Worm (Caenorhabditis elegans) whole organism, early embryonic: ENCODE data around the gene sru-6.

ENCODE experiments used
- B0310.2 ChIP-seq: sonication (generic microtip); optimal IDR thresholded peaks from 2 replicates; lab custom pipeline; 2016; ENCODE audit warnings: mild to moderate bottlenecking, missing genetic modification characterization, missing compliant biosample characterization
- F13C5.2 ChIP-seq: sonication (generic microtip); optimal IDR thresholded peaks from 2 replicates; lab custom pipeline; 2017; ENCODE audit warnings: mild to moderate bottlenecking, missing genetic modification characterization, inconsistent platforms, missing compliant biosample characterization
- aly-1 ChIP-seq: sonication (generic microtip); optimal IDR thresholded peaks from 2 replicates; lab custom pipeline; 2016; ENCODE audit warnings: missing genetic modification characterization, missing compliant biosample characterization
- ama-1 ChIP-seq: fragments of 150-350 bp; optimal IDR thresholded peaks from 2 replicates; lab custom pipeline; 2014
- ceh-13 ChIP-seq: fragments of 200-800 bp; sonication (Bioruptor generic); optimal IDR thresholded peaks from 2 replicates; lab custom pipeline; 2018; ENCODE audit warnings: mild to moderate bottlenecking, missing genetic modification characterization, missing compliant biosample characterization
- ceh-36 ChIP-seq: sonication (generic microtip); optimal IDR thresholded peaks from 2 replicates; lab custom pipeline; 2016; ENCODE audit warnings: missing genetic modification characterization, inconsistent platforms, missing compliant biosample characterization
- ets-7 ChIP-seq: sonication (generic microtip); optimal IDR thresholded peaks from 2 replicates; lab custom pipeline; 2016; ENCODE audit warnings: missing genotype, missing genetic modification characterization, missing compliant biosample characterization
- flt-1 ChIP-seq: fragments of 200-800 bp; sonication (Bioruptor generic); IDR thresholded peaks from 2 replicates; pipeline ENCODE4 v1.3.6; 2022; ENCODE audit warnings: missing genetic modification characterization, missing compliant biosample characterization
- hmbx-1 ChIP-seq: sonication (generic microtip); optimal IDR thresholded peaks from 2 replicates; lab custom pipeline; 2016; ENCODE audit warnings: mild to moderate bottlenecking, missing genetic modification characterization, missing compliant biosample characterization
- hmg-4 ChIP-seq: fragments of 200-800 bp; sonication (Bioruptor generic); optimal IDR thresholded peaks from 2 replicates; lab custom pipeline; 2018; ENCODE audit warnings: mild to moderate bottlenecking, missing genetic modification characterization, missing compliant biosample characterization
- hnd-1 ChIP-seq: sonication (generic microtip); optimal IDR thresholded peaks from 2 replicates; lab custom pipeline; 2016; ENCODE audit warnings: missing genetic modification characterization, missing compliant biosample characterization
- pes-1 ChIP-seq: fragments of 200-800 bp; sonication (Bioruptor generic); IDR thresholded peaks from 2 replicates; pipeline ENCODE4 v1.3.6; 2022; ENCODE audit warnings: missing genetic modification reagents, missing genetic modification characterization, missing compliant biosample characterization
- scrt-1 ChIP-seq: fragments of 200-800 bp; sonication (Bioruptor generic); IDR thresholded peaks from 2 replicates; pipeline ENCODE4 v1.3.6; 2022; ENCODE audit warnings: missing genetic modification characterization, missing compliant biosample characterization
- sea-1 ChIP-seq: fragments of 200-800 bp; sonication (Bioruptor generic); conservative IDR thresholded peaks from 2 replicates; pipeline ENCODE4 v1.3.6; 2022; ENCODE audit warnings: missing genetic modification characterization, missing compliant biosample characterization
- tbx-11 ChIP-seq: fragments of 200-800 bp; sonication (Bioruptor generic); IDR thresholded peaks from 2 replicates; pipeline ENCODE4 v1.3.6; 2022; ENCODE audit warnings: missing genetic modification characterization, missing compliant biosample characterization
- tbx-37 ChIP-seq: fragments of 200-800 bp; sonication (Bioruptor generic); conservative IDR thresholded peaks from 2 replicates; pipeline ENCODE4 v1.3.6; 2022; ENCODE audit warnings: missing genetic modification reagents, missing genetic modification characterization, missing compliant biosample characterization
- tra-4 ChIP-seq: sonication (generic microtip); optimal IDR thresholded peaks from 2 replicates; lab custom pipeline; 2017; ENCODE audit warnings: missing genetic modification characterization, missing compliant biosample characterization

sru-6 gene

ce11 chrIV:9488315-9488714, 2.1 kb upstream of the sru-6 start, which contains the start of gene sru-1:
Gene sru-1 (plus strand): TSS chrIV:9488615.
- TF ChIP-seq hmg-4 (GFP tag; lab: Kevin White, UChicago) (no peak), aly-1 (tag; lab: Kevin White, UChicago) (no peak), B0310.2 (no peak)

ce11 chrIV:9496306-9496705, 5.9 kb downstream of the sru-6 start, which contains the start of gene sru-3:
Gene sru-3 (plus strand): TSS chrIV:9496606.
- no peak for TF ChIP-seq sea-1 (GFP tag; lab: Robert Waterston, UW)
- no peak for TF ChIP-seq pes-1 (GFP tag; lab: Robert Waterston, UW)
- no peak for TF ChIP-seq hnd-1 (tag; lab: Kevin White, UChicago)
- no peak for TF ChIP-seq F13C5.2
- TF ChIP-seq ceh-13 (GFP tag; lab: Kevin White, UChicago) = no peak
- TF ChIP-seq ceh-36 (tag; lab: Kevin White, UChicago) = no peak
- TF ChIP-seq B0310.2 = no peak
- no peak for TF ChIP-seq tbx-11 (GFP tag; lab: Robert Waterston, UW)
- no peak for TF ChIP-seq ets-7 (tag; lab: Kevin White, UChicago)
- no peak for TF ChIP-seq flt-1 (GFP tag; lab: Robert Waterston, UW)
- no peak for TF ChIP-seq aly-1 (tag; lab: Kevin White, UChicago)
- TF ChIP-seq hmbx-1 (tag; lab: Kevin White, UChicago) = no peak
- no peak for TF ChIP-seq tbx-37 (GFP tag; lab: Robert Waterston, UW)

- TF ChIP-seq hmg-4 (GFP tag; lab: Kevin White, UChicago) = no peak
- no peak for TF ChIP-seq tra-4 (tag; lab: Kevin White, UChicago)
- TF ChIP-seq pes-1 (GFP tag; lab: Robert Waterston, UW) = no peak
- TF ChIP-seq scrt-1 (GFP tag; lab: Robert Waterston, UW) = no peak
- no peak for TF ChIP-seq sea-1 (GFP tag; lab: Robert Waterston, UW)
- no peak for TF ChIP-seq ets-7 (tag; lab: Kevin White, UChicago)
- no peak for TF ChIP-seq tbx-11 (GFP tag; lab: Robert Waterston, UW)
- TF ChIP-seq ama-1 = no peak
- TF ChIP-seq aly-1 (tag; lab: Kevin White, UChicago) = no peak
- TF ChIP-seq F13C5.2 = no peak
- no peak for TF ChIP-seq ceh-36 (tag; lab: Kevin White, UChicago)
Observed at ce11 chrIV:9498088-9498487, 7.7 kb downstream of the sru-6 start, which contains the start of gene sru-4. Gene sru-4 (plus strand): TSS chrIV:9498388.

ce11 chrIV:9499636-9500035, 9.2 kb downstream of the sru-6 start:
- TF ChIP-seq ceh-13 (GFP tag; lab: Kevin White, UChicago) (no peak), tra-4 (tag; lab: Kevin White, UChicago) (no peak), sea-1 (GFP tag; lab: Robert Waterston, UW) (no peak), hmg-4 (GFP tag; lab: Kevin White, UChicago) (no peak), flt-1 (GFP tag; lab: Robert Waterston, UW) (no peak), tbx-37 (GFP tag; lab: Robert Waterston, UW) (no peak), ets-7 (tag; lab: Kevin White, UChicago) (no peak), aly-1 (tag; lab: Kevin White, UChicago) (no peak), hmbx-1 (tag; lab: Kevin White, UChicago) (no peak), tbx-11 (GFP tag; lab: Robert Waterston, UW) (no peak), ama-1 (no peak), F13C5.2 (no peak), pes-1 (GFP tag; lab: Robert Waterston, UW) (no peak), B0310.2 (no peak)

ce11 chrIV:9500100-9500499, 9.7 kb downstream of the sru-6 start, which contains the start of gene ugt-21:
Gene ugt-21 (plus strand): TSS chrIV:9500311.
- TF ChIP-seq ets-7 (tag; lab: Kevin White, UChicago) (no peak), scrt-1 (GFP tag; lab: Robert Waterston, UW) (no peak), ceh-13 (GFP tag; lab: Kevin White, UChicago) (no peak), tra-4 (tag; lab: Kevin White, UChicago) (no peak), tbx-37 (GFP tag; lab: Robert Waterston, UW) (no peak), pes-1 (GFP tag; lab: Robert Waterston, UW) (no peak)

ce11 chrIV:9506251-9506650, 15.8 kb downstream of the sru-6 start, which contains the start of gene ttr-9:
Gene ttr-9 (minus strand): TSS chrIV:9506351.
- TF ChIP-seq ets-7 (tag; lab: Kevin White, UChicago) (no peak), pes-1 (GFP tag; lab: Robert Waterston, UW) (no peak), hmg-4 (GFP tag; lab: Kevin White, UChicago) (no peak), scrt-1 (GFP tag; lab: Robert Waterston, UW) (no peak), hnd-1 (tag; lab: Kevin White, UChicago) (no peak), tbx-37 (GFP tag; lab: Robert Waterston, UW) (no peak), tbx-11 (GFP tag; lab: Robert Waterston, UW) (no peak)

- TF ChIP-seq sea-1 (GFP tag; lab: Robert Waterston, UW) (no peak), ceh-13 (GFP tag; lab: Kevin White, UChicago) (no peak), hmbx-1 (tag; lab: Kevin White, UChicago) (no peak), ceh-36 (tag; lab: Kevin White, UChicago) (no peak)
Observed at ce11 chrIV:9508612-9509011, 18.2 kb downstream of the sru-6 start, which contains the start of gene ethe-1. Gene ethe-1 (minus strand): TSS chrIV:9508761.

- TF ChIP-seq pes-1 (GFP tag; lab: Robert Waterston, UW) (no peak), aly-1 (tag; lab: Kevin White, UChicago) (no peak), sea-1 (GFP tag; lab: Robert Waterston, UW) (no peak), ets-7 (tag; lab: Kevin White, UChicago) (no peak), tbx-11 (GFP tag; lab: Robert Waterston, UW) (no peak), tra-4 (tag; lab: Kevin White, UChicago) (no peak), hmbx-1 (tag; lab: Kevin White, UChicago) (no peak), B0310.2 (no peak), ama-1 (no peak)
Observed at ce11 chrIV:9510439-9510838, 20.0 kb downstream of the sru-6 start, which contains the start of gene C33A12.4. Gene C33A12.4 (minus strand): TSS chrIV:9510569.
